Worm (Caenorhabditis elegans) whole organism, L1 larva: ENCODE data around the gene fipr-4.

ENCODE experiments used
- C04F5.9 ChIP-seq: sonication (generic microtip); optimal IDR thresholded peaks from 2 replicates; lab custom pipeline; 2016; ENCODE audit warnings: missing genetic modification characterization, missing compliant biosample characterization
- C34B4.2 ChIP-seq: sonication (generic microtip); optimal IDR thresholded peaks from 2 replicates; lab custom pipeline; 2017; ENCODE audit warnings: mild to moderate bottlenecking, missing genetic modification characterization, missing compliant biosample characterization
- F16B12.6 ChIP-seq: fragments of 150-350 bp; optimal IDR thresholded peaks from 2 replicates; lab custom pipeline; 2014; ENCODE audit warnings: missing biosample characterization, missing genetic modification characterization
- alr-1 ChIP-seq: fragments of 200-800 bp; sonication (Bioruptor generic); optimal IDR thresholded peaks from 2 replicates; lab custom pipeline; 2018; ENCODE audit warnings: borderline replicate concordance, mild to moderate bottlenecking, missing genetic modification characterization, missing compliant biosample characterization
- aly-2 ChIP-seq: fragments of 150-350 bp; optimal IDR thresholded peaks from 2 replicates; lab custom pipeline; 2014; ENCODE audit warnings: missing biosample characterization, missing genetic modification characterization
- ama-1 ChIP-seq: fragments of 150-350 bp; optimal IDR thresholded peaks from 2 replicates; lab custom pipeline; 2014
- ceh-90 ChIP-seq: sonication (generic microtip); optimal IDR thresholded peaks from 2 replicates; lab custom pipeline; 2016; ENCODE audit warnings: missing genetic modification characterization, missing compliant biosample characterization
- ces-1 ChIP-seq: fragments of 150-350 bp; optimal IDR thresholded peaks from 2 replicates; lab custom pipeline; 2014; ENCODE audit warnings: missing biosample characterization, missing genetic modification reagents, missing genetic modification characterization
- dpl-1 ChIP-seq, 3 experiments: fragments of 150-350 bp in 2 of 3; sonication (generic microtip) in 1 of 3; optimal IDR thresholded peaks; 2 replicates each; lab custom pipeline; 2014 to 2017; ENCODE audit warnings: missing biosample characterization in 3 of 3, missing genetic modification characterization in 3 of 3, missing genetic modification reagents in 3 of 3
- dsc-1 ChIP-seq: sonication (generic microtip); optimal IDR thresholded peaks from 2 replicates; lab custom pipeline; 2016; ENCODE audit warnings: mild to moderate bottlenecking, missing genetic modification characterization, missing compliant biosample characterization
- efl-1 ChIP-seq, 4 experiments: fragments of 150-350 bp; optimal IDR thresholded peaks in 3 of 4; peaks in 1 of 4; 1 replicate in 1 of 4; 2 replicates in 3 of 4; lab custom pipeline; 2014; ENCODE audit warnings: missing biosample characterization in 2 of 4, missing genetic modification characterization in 2 of 4, missing genetic modification reagents in 2 of 4
- elt-2 ChIP-seq: sonication (generic microtip); optimal IDR thresholded peaks from 2 replicates; lab custom pipeline; 2016; ENCODE audit warnings: missing genetic modification characterization, mild to moderate bottlenecking, inconsistent platforms, missing compliant biosample characterization, missing genetic modification reagents
- ets-5 ChIP-seq: fragments of 200-800 bp; sonication (Bioruptor generic); IDR thresholded peaks from 2 replicates; pipeline ENCODE4 v1.3.6; 2022; ENCODE audit warnings: missing genetic modification characterization, missing compliant biosample characterization
- fkh-10 ChIP-seq: sonication (generic microtip); optimal IDR thresholded peaks from 2 replicates; lab custom pipeline; 2017; ENCODE audit warnings: missing biosample characterization, missing genetic modification reagents, missing genetic modification characterization
- fkh-8 ChIP-seq: sonication (generic microtip); optimal IDR thresholded peaks from 2 replicates; lab custom pipeline; 2016; ENCODE audit warnings: mild to moderate bottlenecking, missing genetic modification characterization, missing compliant biosample characterization
- fos-1 ChIP-seq: fragments of 150-350 bp; optimal IDR thresholded peaks from 2 replicates; lab custom pipeline; 2014; ENCODE audit warnings: missing biosample characterization, missing genetic modification characterization
- irx-1 ChIP-seq: sonication (generic microtip); optimal IDR thresholded peaks from 2 replicates; lab custom pipeline; 2016; ENCODE audit warnings: missing genetic modification characterization, missing compliant biosample characterization
- jun-1 ChIP-seq: fragments of 150-350 bp; optimal IDR thresholded peaks from 2 replicates; lab custom pipeline; 2014; ENCODE audit warnings: missing biosample characterization, missing genetic modification reagents, missing genetic modification characterization
- lin-14 ChIP-seq: fragments of 200-800 bp; sonication (Bioruptor generic); optimal IDR thresholded peaks from 2 replicates; lab custom pipeline; 2018; ENCODE audit warnings: mild to moderate bottlenecking, missing genetic modification characterization, moderate library complexity, missing compliant biosample characterization
- lin-15B ChIP-seq: fragments of 150-350 bp; sonication (generic microtip); optimal IDR thresholded peaks from 3 replicates; lab custom pipeline; 2014; ENCODE audit warnings: missing biosample characterization, missing genetic modification characterization
- lin-39 ChIP-seq: fragments of 150-350 bp; optimal IDR thresholded peaks from 2 replicates; lab custom pipeline; 2014; ENCODE audit warnings: missing biosample characterization, missing genetic modification reagents, missing genetic modification characterization
- lir-3 ChIP-seq: sonication (generic microtip); optimal IDR thresholded peaks from 2 replicates; lab custom pipeline; 2016; ENCODE audit warnings: mild to moderate bottlenecking, missing genetic modification characterization, moderate library complexity, missing compliant biosample characterization; ENCODE audit not compliant: poor library complexity
- mdl-1 ChIP-seq, 2 experiments: fragments of 150-350 bp; optimal IDR thresholded peaks; 2 replicates each; lab custom pipeline; 2014 to 2017; ENCODE audit warnings: missing biosample characterization in 2 of 2, missing genetic modification characterization in 2 of 2, inconsistent platforms in 1 of 2
- mef-2 ChIP-seq: fragments of 150-350 bp; optimal IDR thresholded peaks from 2 replicates; lab custom pipeline; 2014; ENCODE audit warnings: missing biosample characterization, missing genetic modification characterization
- nhr-237 ChIP-seq: fragments of 150-350 bp; optimal IDR thresholded peaks from 2 replicates; lab custom pipeline; 2014; ENCODE audit warnings: missing biosample characterization, missing genetic modification characterization
- nhr-47 ChIP-seq: sonication (generic microtip); optimal IDR thresholded peaks from 2 replicates; lab custom pipeline; 2016; ENCODE audit warnings: mild to moderate bottlenecking, missing genetic modification characterization, moderate library complexity, missing compliant biosample characterization
- nhr-71 ChIP-seq: sonication (generic microtip); optimal IDR thresholded peaks from 2 replicates; lab custom pipeline; 2016; ENCODE audit warnings: mild to moderate bottlenecking, missing genetic modification characterization, moderate library complexity, missing compliant biosample characterization
- nhr-77 ChIP-seq: fragments of 150-350 bp; optimal IDR thresholded peaks from 2 replicates; lab custom pipeline; 2014; ENCODE audit warnings: missing biosample characterization, missing genetic modification characterization
- nhr-85 ChIP-seq: sonication (generic microtip); peaks from one replicate; lab custom pipeline; 2016; ENCODE audit warnings: missing genetic modification characterization, inconsistent platforms, missing compliant biosample characterization
- nhr-90 ChIP-seq: sonication (generic microtip); optimal IDR thresholded peaks from 2 replicates; lab custom pipeline; 2016; ENCODE audit warnings: mild to moderate bottlenecking, missing genetic modification characterization, missing compliant biosample characterization; ENCODE audit not compliant: poor library complexity
- pag-3 ChIP-seq: sonication (generic microtip); optimal IDR thresholded peaks from 2 replicates; lab custom pipeline; 2017; ENCODE audit warnings: missing genetic modification characterization, mild to moderate bottlenecking, missing compliant biosample characterization, antibody characterized with exemption, borderline replicate concordance; ENCODE audit not compliant: insufficient read depth
- pax-3 ChIP-seq: fragments of 200-800 bp; sonication (Bioruptor generic); optimal IDR thresholded peaks from 2 replicates; lab custom pipeline; 2018; ENCODE audit warnings: mild to moderate bottlenecking, missing genetic modification characterization, moderate library complexity, missing compliant biosample characterization
- sox-4 ChIP-seq: sonication (generic microtip); optimal IDR thresholded peaks from 2 replicates; lab custom pipeline; 2016; ENCODE audit warnings: missing genetic modification characterization, missing compliant biosample characterization
- sptf-1 ChIP-seq: fragments of 150-350 bp; optimal IDR thresholded peaks from 2 replicates; lab custom pipeline; 2014; ENCODE audit warnings: missing biosample characterization, missing genetic modification characterization
- tlp-1 ChIP-seq: fragments of 150-350 bp; optimal IDR thresholded peaks from 2 replicates; lab custom pipeline; 2014; ENCODE audit warnings: missing biosample characterization, missing genetic modification characterization
- unc-62 ChIP-seq: fragments of 150-350 bp; optimal IDR thresholded peaks from 2 replicates; lab custom pipeline; 2014; ENCODE audit warnings: missing biosample characterization, missing genetic modification reagents, missing genetic modification characterization
- vab-15 ChIP-seq: sonication (generic microtip); optimal IDR thresholded peaks from 2 replicates; lab custom pipeline; 2017; ENCODE audit warnings: missing genotype, mild to moderate bottlenecking, missing genetic modification characterization, missing compliant biosample characterization
- zag-1 ChIP-seq: fragments of 150-350 bp; optimal IDR thresholded peaks from 2 replicates; lab custom pipeline; 2014; ENCODE audit warnings: missing biosample characterization, missing genetic modification characterization
- ztf-4 ChIP-seq: fragments of 150-350 bp; optimal IDR thresholded peaks from 2 replicates; lab custom pipeline; 2014; ENCODE audit warnings: missing biosample characterization, missing genetic modification characterization

fipr-4 gene

DNA sequence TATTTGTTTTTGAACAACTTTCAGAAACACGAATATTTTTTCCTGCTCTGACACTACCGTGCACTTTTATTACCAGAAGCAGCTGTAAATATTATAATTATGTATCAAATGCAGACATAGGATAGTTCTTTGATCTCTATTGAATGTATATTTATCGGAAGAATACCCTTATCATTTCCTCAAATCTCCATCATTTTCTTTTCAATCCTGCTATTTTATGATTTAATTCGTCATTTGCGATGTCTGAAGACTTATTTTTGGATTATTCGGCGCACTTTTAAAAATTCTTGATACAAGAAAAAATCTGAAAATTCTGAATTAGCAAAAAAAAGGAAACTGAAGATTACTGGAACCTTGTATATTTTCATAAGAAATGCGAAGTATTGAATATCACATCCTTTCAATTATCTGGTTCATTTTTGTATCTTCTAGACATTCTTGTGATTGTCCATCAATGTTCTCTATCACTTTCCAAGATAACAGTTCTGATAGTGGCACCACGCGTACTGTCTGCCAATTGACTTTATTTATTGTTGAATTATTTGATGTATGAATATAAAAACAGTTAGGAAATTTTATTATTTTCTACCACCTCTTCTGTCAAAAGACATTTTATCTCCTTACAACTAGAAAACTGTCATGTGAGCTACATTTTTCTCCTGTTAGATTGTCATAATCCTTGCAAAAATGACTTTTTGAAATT is 15.9 kb upstream of the fipr-4 start:
- TF ChIP-seq elt-2 (tag; lab: Kevin White, UChicago) (peak; percentile 34), sptf-1 (no peak), fkh-8 (tag; lab: Kevin White, UChicago) (peak; percentile 11), dsc-1 (tag; lab: Kevin White, UChicago) (peak; percentile 73)
- TF ChIP-seq, all 84 proteins: peak for 3

DNA sequence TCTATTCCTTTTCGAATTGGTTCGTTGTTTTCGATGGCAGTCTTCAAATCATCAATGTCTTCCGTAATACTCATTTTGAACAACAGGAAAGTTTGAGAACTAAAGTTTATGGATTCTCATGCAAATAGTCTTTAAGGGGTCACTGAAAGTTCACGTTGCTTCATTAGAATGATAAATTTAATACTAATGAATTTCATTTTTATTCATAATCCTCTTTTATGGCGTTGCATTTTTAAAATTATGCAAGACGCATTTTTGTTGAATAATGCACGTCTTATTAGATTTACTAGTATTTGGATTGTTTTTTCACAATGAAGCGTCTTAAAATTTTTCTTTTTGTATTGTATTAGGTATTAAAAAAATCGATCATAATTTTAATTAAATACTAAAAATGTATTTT is 14.8 kb upstream of the fipr-4 start, which contains the start of gene C12D8.9:
TSS of gene C12D8.9 (minus strand) at position 101 of the 400 bp plus-strand sequence.
- TF ChIP-seq dpl-1 (GFP tag; optimal IDR thresholded peaks at IDR 0.05; lab: Kevin White, UChicago) (no peak), mef-2 (no peak), nhr-77 (tag; lab: Kevin White, UChicago) (no peak), F16B12.6 (tag; lab: Kevin White, UChicago) (no peak), ztf-4 (no peak), lin-14 (GFP tag; lab: Kevin White, UChicago) (no peak), vab-15 (tag; lab: Kevin White, UChicago) (no peak), nhr-47 (tag; lab: Kevin White, UChicago) (no peak), unc-62 (GFP tag; lab: Kevin White, UChicago) (no peak), nhr-85 (tag; lab: Kevin White, UChicago) (no peak), alr-1 (tag; lab: Kevin White, UChicago) (no peak)

DNA sequence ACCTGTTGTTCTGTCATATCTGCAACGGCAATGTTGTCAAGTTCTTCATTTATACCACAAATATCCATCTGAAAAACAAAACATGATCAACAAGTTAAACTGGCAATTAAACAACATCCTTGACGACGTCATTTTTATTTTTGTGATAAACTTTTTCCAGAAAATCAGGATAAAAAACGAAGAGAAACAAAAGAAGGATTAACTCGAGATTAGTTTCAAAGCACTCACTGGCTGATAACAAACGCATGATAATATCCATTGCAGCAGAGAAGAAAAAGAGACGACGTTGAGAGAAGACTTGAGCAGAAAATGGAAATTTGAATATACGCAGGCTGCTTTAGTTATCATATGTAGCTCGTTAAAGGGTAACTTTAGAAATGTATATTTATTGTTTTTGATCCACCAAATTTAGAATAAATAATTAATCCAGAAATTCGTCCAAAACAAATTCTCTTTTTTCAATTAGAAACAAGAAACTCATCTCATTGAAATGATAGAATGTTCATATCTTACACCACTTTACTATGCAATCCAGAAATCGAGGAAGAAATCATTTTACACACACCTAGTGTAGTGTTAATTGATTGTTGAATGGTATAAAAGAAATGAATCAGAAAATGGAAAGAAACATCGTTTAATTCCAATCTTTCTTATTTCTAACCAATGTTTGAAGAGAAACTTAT is 13.0 kb upstream of the fipr-4 start, which contains the start of the genes C12D8.21 and col-148:
TSS of gene C12D8.21 (minus strand) at position 68 of the 683 bp plus-strand sequence.
TSS of gene col-148 (plus strand) at position 633 of the 683 bp plus-strand sequence.
- TF ChIP-seq mdl-1 (tag; optimal IDR thresholded peaks at IDR 0.05; lab: Kevin White, UChicago): no peak
- TF ChIP-seq ets-5 (GFP tag; lab: Robert Waterston, UW): no peak
- TF ChIP-seq sox-4: peak; percentile 22
- no peak for TF ChIP-seq nhr-90 (tag; lab: Kevin White, UChicago)
- TF ChIP-seq lin-39: no peak
- TF ChIP-seq nhr-47 (tag; lab: Kevin White, UChicago): peak; percentile 35
- no peak for TF ChIP-seq vab-15 (tag; lab: Kevin White, UChicago)
- no peak for TF ChIP-seq efl-1 (optimal IDR thresholded peaks at IDR 0.05; lab: Kevin White, UChicago)
- no peak for TF ChIP-seq efl-1 (GFP tag; optimal IDR thresholded peaks at IDR 0.05 in 1 of 2; lab: Kevin White, UChicago)
- TF ChIP-seq irx-1: no peak
- TF ChIP-seq C34B4.2 (tag; lab: Kevin White, UChicago): no peak
- no peak for TF ChIP-seq fos-1 (tag; lab: Kevin White, UChicago)
- TF ChIP-seq dsc-1 (tag; lab: Kevin White, UChicago): peak; percentile 96
- no peak for TF ChIP-seq lir-3 (tag; lab: Kevin White, UChicago)
- no peak for TF ChIP-seq ama-1
- no peak for TF ChIP-seq C04F5.9 (tag; lab: Kevin White, UChicago)
- TF ChIP-seq aly-2 (tag; lab: Kevin White, UChicago): no peak
- peak; percentile 62 for TF ChIP-seq pax-3 (tag; lab: Kevin White, UChicago)
- peak; percentile 11 for TF ChIP-seq nhr-71 (tag; lab: Kevin White, UChicago)
- TF ChIP-seq pag-3 (tag; lab: Kevin White, UChicago): no peak
- peak; percentile 72 for TF ChIP-seq fkh-8 (tag; lab: Kevin White, UChicago)
- TF ChIP-seq unc-62 (GFP tag; lab: Kevin White, UChicago): no peak
- no peak for TF ChIP-seq ces-1 (GFP tag; lab: Kevin White, UChicago)
- TF ChIP-seq, all 84 proteins: peak for 6

DNA sequence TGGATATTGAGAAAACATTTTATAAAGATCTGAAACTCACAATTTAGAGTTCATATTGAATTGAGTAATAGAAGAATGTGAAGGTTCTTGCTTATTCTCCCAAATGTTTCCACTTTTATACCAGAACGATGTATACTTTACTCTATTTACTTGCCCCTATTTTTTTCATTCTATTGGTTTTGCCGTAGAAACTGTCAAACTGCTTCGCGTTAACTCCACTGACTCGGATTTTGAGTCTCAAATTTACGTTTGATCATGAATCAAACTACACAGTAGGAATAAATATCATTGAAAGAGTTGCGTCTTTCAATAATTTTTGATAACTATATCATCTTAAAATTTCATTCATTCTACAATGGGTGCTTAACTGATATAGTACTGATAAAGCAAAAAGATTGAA is 11.6 kb upstream of the fipr-4 start, which contains the start of gene fipr-8:
TSS of gene fipr-8 (minus strand) at position 101 of the 400 bp plus-strand sequence.
- TF ChIP-seq nhr-237 (tag; lab: Kevin White, UChicago) (no peak), jun-1 (tag; lab: Kevin White, UChicago) (no peak), tlp-1 (no peak), nhr-85 (tag; lab: Kevin White, UChicago) (no peak), fkh-10 (GFP tag; lab: Kevin White, UChicago) (no peak), zag-1 (tag; lab: Kevin White, UChicago) (no peak), sptf-1 (no peak), nhr-71 (tag; lab: Kevin White, UChicago) (no peak), lin-15B (tag; lab: Kevin White, UChicago) (no peak), sox-4 (no peak), lin-14 (GFP tag; lab: Kevin White, UChicago) (no peak), ceh-90 (no peak)
